Worm (Caenorhabditis elegans) whole organism, midembryonic: ENCODE data around the gene Y55B1AR.2.

Experiments used
- T22C8.4 ChIP-seq: fragments of 200-800 bp; sonication (Bioruptor generic); IDR thresholded peaks from 2 replicates; pipeline ENCODE4 v1.3.6; 2022; ENCODE audit warnings: missing genetic modification characterization, missing compliant biosample characterization
- tab-1 ChIP-seq: fragments of 200-800 bp; sonication (Bioruptor generic); IDR thresholded peaks from 2 replicates; pipeline ENCODE4 v1.3.6; 2022; ENCODE audit warnings: missing genetic modification characterization, missing compliant biosample characterization

DNA sequence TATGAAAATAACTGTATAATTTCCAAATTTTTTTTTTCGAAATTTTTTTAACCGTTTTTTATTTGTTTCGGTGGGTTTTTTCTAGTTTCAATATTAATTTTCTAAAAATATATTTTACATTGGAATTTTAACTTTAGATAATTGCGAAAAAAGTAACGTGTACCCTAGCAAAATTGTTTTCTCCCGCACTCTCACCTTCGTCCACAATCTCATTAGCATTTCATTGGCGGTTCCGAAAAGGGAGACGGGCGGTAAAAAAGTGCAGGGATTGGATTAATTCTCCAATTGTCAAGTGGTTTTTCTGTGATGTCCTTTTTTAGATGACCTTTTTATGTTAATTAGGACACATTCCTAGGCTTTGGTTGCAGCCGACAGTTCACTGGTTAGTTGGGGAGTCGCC, 49.4 kb downstream of the Y55B1AR.2 start:
- no peak for TF ChIP-seq tab-1 (GFP tag; lab: Robert Waterston, UW)
- no peak for TF ChIP-seq T22C8.4 (GFP tag; lab: Robert Waterston, UW)
